Worm (Caenorhabditis elegans) whole organism, L4/young adult: ENCODE data around the gene F36H1.11.

Experiments
- dao-5 ChIP-seq: sonication (generic microtip); optimal IDR thresholded peaks from 2 replicates; lab custom pipeline; 2016; ENCODE audit warnings: missing genotype, missing genetic modification characterization, moderate library complexity, missing compliant biosample characterization
- him-1 ChIP-seq: sonication (generic microtip); optimal IDR thresholded peaks from 2 replicates; lab custom pipeline; 2016; ENCODE audit warnings: missing genotype, missing genetic modification reagents, missing genetic modification characterization, missing compliant biosample characterization

DNA sequence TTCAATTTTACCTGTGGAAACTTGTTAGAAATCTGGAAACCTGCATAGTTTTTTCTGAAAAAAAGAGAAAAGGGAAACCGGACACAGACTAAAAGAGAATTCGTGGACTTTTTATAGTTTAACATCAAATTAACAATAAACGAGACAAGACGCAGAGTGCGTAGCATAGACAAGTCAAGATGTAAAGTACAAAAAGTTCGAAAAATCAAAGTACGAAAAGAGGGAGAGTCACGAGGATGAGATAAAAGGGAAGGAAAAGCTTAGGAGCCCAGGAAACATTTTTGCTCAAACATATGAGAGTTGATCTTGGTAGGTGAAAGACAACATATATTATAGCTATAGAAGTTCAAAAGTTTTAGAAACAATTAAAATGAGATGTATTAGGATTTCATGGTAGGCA lies 48.8 kb downstream of the F36H1.11 start, which contains the start of gene M7.12:
- TF ChIP-seq him-1 (tag; lab: Kevin White, UChicago) (no peak), dao-5 (tag; lab: Kevin White, UChicago) (no peak)
